Worm (Caenorhabditis elegans) whole organism, L1 larva: Measurements from ENCODE around the gene mob-4.

Experiments
- C04F5.9 ChIP-seq: sonication (generic microtip); optimal IDR thresholded peaks from 2 replicates; lab custom pipeline; 2016; ENCODE audit warnings: missing genetic modification characterization, missing compliant biosample characterization
- C34B4.2 ChIP-seq: sonication (generic microtip); optimal IDR thresholded peaks from 2 replicates; lab custom pipeline; 2017; ENCODE audit warnings: mild to moderate bottlenecking, missing genetic modification characterization, missing compliant biosample characterization
- F16B12.6 ChIP-seq: fragments of 150-350 bp; optimal IDR thresholded peaks from 2 replicates; lab custom pipeline; 2014; ENCODE audit warnings: missing biosample characterization, missing genetic modification characterization
- aly-2 ChIP-seq: fragments of 150-350 bp; optimal IDR thresholded peaks from 2 replicates; lab custom pipeline; 2014; ENCODE audit warnings: missing biosample characterization, missing genetic modification characterization
- ama-1 ChIP-seq: fragments of 150-350 bp; optimal IDR thresholded peaks from 2 replicates; lab custom pipeline; 2014
- blmp-1 ChIP-seq: fragments of 150-350 bp; optimal IDR thresholded peaks from 2 replicates; lab custom pipeline; 2014; ENCODE audit warnings: missing biosample characterization, missing genetic modification characterization
- ceh-8 ChIP-seq: fragments of 200-800 bp; sonication (Bioruptor generic); optimal IDR thresholded peaks from 2 replicates; lab custom pipeline; 2018; ENCODE audit warnings: mild to moderate bottlenecking, missing genetic modification characterization, moderate library complexity, missing compliant biosample characterization
- ceh-88 ChIP-seq: fragments of 200-800 bp; sonication (Bioruptor generic); IDR thresholded peaks from 2 replicates; pipeline ENCODE4 v1.3.6; 2022; ENCODE audit warnings: missing genetic modification characterization, missing compliant biosample characterization
- dpl-1 ChIP-seq, 3 experiments: fragments of 150-350 bp in 2 of 3; sonication (generic microtip) in 1 of 3; optimal IDR thresholded peaks; 2 replicates each; lab custom pipeline; 2014 to 2017; ENCODE audit warnings: missing biosample characterization in 3 of 3, missing genetic modification characterization in 3 of 3, missing genetic modification reagents in 3 of 3
- efl-1 ChIP-seq, 4 experiments: fragments of 150-350 bp; optimal IDR thresholded peaks in 3 of 4; peaks in 1 of 4; 1 replicate in 1 of 4; 2 replicates in 3 of 4; lab custom pipeline; 2014; ENCODE audit warnings: missing biosample characterization in 2 of 4, missing genetic modification characterization in 2 of 4, missing genetic modification reagents in 2 of 4
- efl-3 ChIP-seq: fragments of 200-800 bp; sonication (Bioruptor generic); optimal IDR thresholded peaks from 2 replicates; lab custom pipeline; 2018; ENCODE audit warnings: mild to moderate bottlenecking, missing genetic modification characterization, missing compliant biosample characterization
- elt-2 ChIP-seq: sonication (generic microtip); optimal IDR thresholded peaks from 2 replicates; lab custom pipeline; 2016; ENCODE audit warnings: missing genetic modification characterization, mild to moderate bottlenecking, inconsistent platforms, missing compliant biosample characterization, missing genetic modification reagents
- elt-3 ChIP-seq, 6 experiments: fragments of 150-350 bp in 1 of 6; sonication (generic microtip); optimal IDR thresholded peaks; 2 replicates each; lab custom pipeline; 2017 to 2018; ENCODE audit warnings: missing biosample characterization in 6 of 6, missing genetic modification characterization in 6 of 6, inconsistent platforms in 1 of 6
- ets-5 ChIP-seq: fragments of 200-800 bp; sonication (Bioruptor generic); IDR thresholded peaks from 2 replicates; pipeline ENCODE4 v1.3.6; 2022; ENCODE audit warnings: missing genetic modification characterization, missing compliant biosample characterization
- hlh-17 ChIP-seq: fragments of 200-800 bp; sonication (Bioruptor generic); optimal IDR thresholded peaks from 2 replicates; lab custom pipeline; 2018; ENCODE audit warnings: missing genetic modification characterization, mild to moderate bottlenecking, missing compliant biosample characterization, moderate library complexity, borderline replicate concordance
- hpl-2 ChIP-seq: fragments of 150-350 bp; optimal IDR thresholded peaks from 2 replicates; lab custom pipeline; 2014; ENCODE audit warnings: missing biosample characterization, missing genetic modification reagents, missing genetic modification characterization
- irx-1 ChIP-seq: sonication (generic microtip); optimal IDR thresholded peaks from 2 replicates; lab custom pipeline; 2016; ENCODE audit warnings: missing genetic modification characterization, missing compliant biosample characterization
- lin-14 ChIP-seq: fragments of 200-800 bp; sonication (Bioruptor generic); optimal IDR thresholded peaks from 2 replicates; lab custom pipeline; 2018; ENCODE audit warnings: mild to moderate bottlenecking, missing genetic modification characterization, moderate library complexity, missing compliant biosample characterization
- lin-15B ChIP-seq: fragments of 150-350 bp; sonication (generic microtip); optimal IDR thresholded peaks from 3 replicates; lab custom pipeline; 2014; ENCODE audit warnings: missing biosample characterization, missing genetic modification characterization
- lin-35 ChIP-seq, 2 experiments: fragments of 150-350 bp; optimal IDR thresholded peaks; 2 replicates each; lab custom pipeline; 2014; ENCODE audit warnings: missing biosample characterization in 2 of 2, missing genetic modification characterization in 2 of 2, missing genetic modification reagents in 2 of 2
- lin-39 ChIP-seq: fragments of 150-350 bp; optimal IDR thresholded peaks from 2 replicates; lab custom pipeline; 2014; ENCODE audit warnings: missing biosample characterization, missing genetic modification reagents, missing genetic modification characterization
- lir-3 ChIP-seq: sonication (generic microtip); optimal IDR thresholded peaks from 2 replicates; lab custom pipeline; 2016; ENCODE audit warnings: mild to moderate bottlenecking, missing genetic modification characterization, moderate library complexity, missing compliant biosample characterization; ENCODE audit not compliant: poor library complexity
- lsy-2 ChIP-seq, 2 experiments: fragments of 150-350 bp; optimal IDR thresholded peaks; 2 replicates each; lab custom pipeline; 2014; ENCODE audit warnings: missing biosample characterization in 2 of 2, missing genetic modification characterization in 2 of 2
- mdl-1 ChIP-seq, 2 experiments: fragments of 150-350 bp; optimal IDR thresholded peaks; 2 replicates each; lab custom pipeline; 2014 to 2017; ENCODE audit warnings: missing biosample characterization in 2 of 2, missing genetic modification characterization in 2 of 2, inconsistent platforms in 1 of 2
- nhr-11 ChIP-seq: fragments of 150-350 bp; optimal IDR thresholded peaks from 2 replicates; lab custom pipeline; 2014; ENCODE audit warnings: missing biosample characterization, missing genetic modification characterization
- nhr-20 ChIP-seq: sonication (generic microtip); optimal IDR thresholded peaks from 2 replicates; lab custom pipeline; 2016; ENCODE audit warnings: mild to moderate bottlenecking, missing genetic modification characterization, missing compliant biosample characterization
- nhr-237 ChIP-seq: fragments of 150-350 bp; optimal IDR thresholded peaks from 2 replicates; lab custom pipeline; 2014; ENCODE audit warnings: missing biosample characterization, missing genetic modification characterization
- nhr-28 ChIP-seq: fragments of 150-350 bp; optimal IDR thresholded peaks from 2 replicates; lab custom pipeline; 2014; ENCODE audit warnings: missing biosample characterization, missing genetic modification characterization
- nhr-71 ChIP-seq: sonication (generic microtip); optimal IDR thresholded peaks from 2 replicates; lab custom pipeline; 2016; ENCODE audit warnings: mild to moderate bottlenecking, missing genetic modification characterization, moderate library complexity, missing compliant biosample characterization
- nhr-76 ChIP-seq: sonication (generic microtip); optimal IDR thresholded peaks from 2 replicates; lab custom pipeline; 2017; ENCODE audit warnings: missing biosample characterization, missing genetic modification characterization
- nhr-90 ChIP-seq: sonication (generic microtip); optimal IDR thresholded peaks from 2 replicates; lab custom pipeline; 2016; ENCODE audit warnings: mild to moderate bottlenecking, missing genetic modification characterization, missing compliant biosample characterization; ENCODE audit not compliant: poor library complexity
- pag-3 ChIP-seq: sonication (generic microtip); optimal IDR thresholded peaks from 2 replicates; lab custom pipeline; 2017; ENCODE audit warnings: missing genetic modification characterization, mild to moderate bottlenecking, missing compliant biosample characterization, antibody characterized with exemption, borderline replicate concordance; ENCODE audit not compliant: insufficient read depth
- pax-3 ChIP-seq: fragments of 200-800 bp; sonication (Bioruptor generic); optimal IDR thresholded peaks from 2 replicates; lab custom pipeline; 2018; ENCODE audit warnings: mild to moderate bottlenecking, missing genetic modification characterization, moderate library complexity, missing compliant biosample characterization
- pqm-1 ChIP-seq: sonication (generic microtip); optimal IDR thresholded peaks from 3 replicates; lab custom pipeline; 2017; ENCODE audit warnings: missing biosample characterization, missing genetic modification characterization
- rnt-1 ChIP-seq: sonication (generic microtip); optimal IDR thresholded peaks from 2 replicates; lab custom pipeline; 2016; ENCODE audit warnings: mild to moderate bottlenecking, missing genetic modification characterization, moderate library complexity, missing compliant biosample characterization
- snu-23 ChIP-seq: sonication (generic microtip); optimal IDR thresholded peaks from 2 replicates; lab custom pipeline; 2016; ENCODE audit warnings: missing genetic modification characterization, missing compliant biosample characterization
- swsn-7 ChIP-seq: sonication (generic microtip); optimal IDR thresholded peaks from 2 replicates; lab custom pipeline; 2016; ENCODE audit warnings: missing genetic modification characterization, missing compliant biosample characterization
- unc-98 ChIP-seq: fragments of 200-800 bp; sonication (Bioruptor generic); IDR thresholded peaks from 2 replicates; pipeline ENCODE4 v1.3.6; 2022; ENCODE audit warnings: missing genetic modification characterization, missing compliant biosample characterization
- xbp-1 ChIP-seq: sonication (generic microtip); optimal IDR thresholded peaks from 2 replicates; lab custom pipeline; 2016; ENCODE audit warnings: missing genetic modification characterization, missing compliant biosample characterization

mob-4 gene

ce11 chrIII:8250007-8250683, 25.2 kb downstream of the mob-4 start, which contains the start of gene knl-1 (continued):
- TF ChIP-seq hlh-17 (GFP tag; lab: Kevin White, UChicago) (no peak), aly-2 (no peak), nhr-237 (peak; percentile 2), nhr-20 (peak; percentile 27), rnt-1 (tag; lab: Kevin White, UChicago) (peak; percentile 65), lin-15B (peak; percentile 74)

ce11 chrIII:8254938-8255337, 30.0 kb downstream of the mob-4 start, which contains the start of gene F09G8.5:
F09G8.5 (plus strand) TSS chrIII:8254975.
- TF ChIP-seq lin-14 (peak; percentile 54), nhr-28 (tag; lab: Kevin White, UChicago) (no peak)

ce11 chrIII:8258045-8258444, 33.1 kb downstream of the mob-4 start, which contains the start of gene ncr-2:
ncr-2 (plus strand) TSS chrIII:8258345.
- TF ChIP-seq nhr-90 (tag; lab: Kevin White, UChicago) (no peak), ama-1 (lab: Kevin White, UChicago) (no peak), efl-3 (GFP tag; lab: Kevin White, UChicago) (no peak), lin-15B (no peak), F16B12.6 (no peak), nhr-71 (tag; lab: Kevin White, UChicago) (no peak), pag-3 (tag; lab: Kevin White, UChicago) (no peak), ets-5 (no peak), nhr-237 (no peak), nhr-76 (no peak), C34B4.2 (tag; lab: Kevin White, UChicago) (no peak), mdl-1 (tag; optimal IDR thresholded peaks at IDR 0.05; lab: Kevin White, UChicago) (no peak), nhr-28 (tag; lab: Kevin White, UChicago) (no peak), pax-3 (tag; lab: Kevin White, UChicago) (no peak), elt-2 (tag; lab: Kevin White, UChicago) (no peak), unc-98 (GFP tag; lab: Robert Waterston, UW) (no peak), nhr-11 (tag; lab: Kevin White, UChicago) (no peak), irx-1 (tag; lab: Kevin White, UChicago) (no peak)

- peak; percentile 33 for TF ChIP-seq ceh-8
- no peak for TF ChIP-seq mdl-1 (tag; optimal IDR thresholded peaks at IDR 0.05; lab: Kevin White, UChicago)
- no peak for TF ChIP-seq hpl-2
Measured at ce11 chrIII:8262599-8262998, 37.7 kb downstream of the mob-4 start.

- TF ChIP-seq nhr-71 (tag; lab: Kevin White, UChicago) (no peak), elt-3 (tag; optimal IDR thresholded peaks at IDR 0.05; lab: Kevin White, UChicago) (peak in 3 of 6 experiments; percentile 3 to 42 (median 36)), lin-14 (peak; percentile 40)
Measured at ce11 chrIII:8263377-8263776, 38.5 kb downstream of the mob-4 start, which contains the start of gene col-91. col-91 (minus strand) TSS chrIII:8263664.

ce11 chrIII:8265753-8266152, 40.9 kb downstream of the mob-4 start, which contains the start of gene mrps-9:
mrps-9 (plus strand) TSS chrIII:8266062.
- TF ChIP-seq lin-35 (GFP tag; optimal IDR thresholded peaks at IDR 0.05; lab: Kevin White, UChicago) (peak; percentile 27 to 41), swsn-7 (tag; lab: Kevin White, UChicago) (peak; percentile 15), lin-39 (tag; lab: Kevin White, UChicago) (no peak), blmp-1 (tag; lab: Kevin White, UChicago) (peak; percentile 78), pqm-1 (tag; lab: Kevin White, UChicago) (no peak), dpl-1 (GFP tag; optimal IDR thresholded peaks at IDR 0.05; lab: Kevin White, UChicago) (peak; percentile 11 to 64 (median 37)), xbp-1 (tag; lab: Kevin White, UChicago) (peak; percentile 9), nhr-20 (peak; percentile 0), ceh-88 (GFP tag; lab: Robert Waterston, UW) (no peak), rnt-1 (tag; lab: Kevin White, UChicago) (peak; percentile 26), lir-3 (tag; lab: Kevin White, UChicago) (peak; percentile 30), efl-1 (optimal IDR thresholded peaks at IDR 0.05; lab: Kevin White, UChicago) (peak; percentile 30 to 36), efl-1 (GFP tag; optimal IDR thresholded peaks at IDR 0.05 in 1 of 2; lab: Kevin White, UChicago) (peak; percentile 31 to 92), lsy-2 (tag; optimal IDR thresholded peaks at IDR 0.05; lab: Kevin White, UChicago) (peak in 1 of 2 experiments; percentile 60), snu-23 (GFP tag; lab: Kevin White, UChicago) (peak; percentile 30), C04F5.9 (tag; lab: Kevin White, UChicago) (no peak), lin-14 (peak; percentile 38)
